Fruit fly (Drosophila melanogaster) whole organism, prepupa: ENCODE data around the gene CG9330.

Source experiments
- CG10631 ChIP-seq: fragments of 200-800 bp; sonication (Bioruptor generic); optimal IDR thresholded peaks from 2 replicates; lab custom pipeline; 2016; ENCODE audit warnings: missing biosample characterization, missing genetic modification characterization
- CG15336 ChIP-seq: fragments of 200-800 bp; sonication (Bioruptor generic); IDR thresholded peaks from 2 replicates; pipeline ENCODE4 v1.3.6; 2022; ENCODE audit warnings: missing biosample characterization, missing genetic modification characterization
- CG1621 ChIP-seq: fragments of 200-800 bp; sonication (Bioruptor generic); optimal IDR thresholded peaks from 3 replicates; lab custom pipeline; 2018; ENCODE audit warnings: missing biosample characterization, mild to moderate bottlenecking, missing genetic modification characterization
- CG3032 ChIP-seq: fragments of 200-800 bp; optimal IDR thresholded peaks from 2 replicates; lab custom pipeline; 2019; ENCODE audit warnings: missing biosample characterization, mild to moderate bottlenecking, missing genetic modification characterization, moderate library complexity
- CG31627 ChIP-seq: fragments of 200-800 bp; sonication (Bioruptor generic); optimal IDR thresholded peaks from 3 replicates; lab custom pipeline; 2016; ENCODE audit warnings: missing biosample characterization, missing genetic modification characterization
- CG32006 ChIP-seq: fragments of 200-800 bp; sonication (Bioruptor generic); optimal IDR thresholded peaks from 3 replicates; lab custom pipeline; 2017; ENCODE audit warnings: missing biosample characterization, mild to moderate bottlenecking, missing genetic modification characterization
- CG34406 ChIP-seq: fragments of 200-800 bp; sonication (Bioruptor generic); optimal IDR thresholded peaks from 3 replicates; lab custom pipeline; 2016; ENCODE audit warnings: missing biosample characterization, missing genetic modification characterization
- CG3919 ChIP-seq: fragments of 200-800 bp; sonication (Bioruptor generic); optimal IDR thresholded peaks from 3 replicates; lab custom pipeline; 2016; ENCODE audit warnings: missing biosample characterization, missing genetic modification characterization
- CG6163 ChIP-seq: fragments of 200-800 bp; sonication (Bioruptor generic); IDR thresholded peaks from 3 replicates; pipeline ENCODE4 v1.3.6; 2022; ENCODE audit warnings: missing biosample characterization, missing genetic modification characterization
- CG6276 ChIP-seq: fragments of 200-800 bp; sonication (Bioruptor generic); optimal IDR thresholded peaks from 2 replicates; lab custom pipeline; 2017; ENCODE audit warnings: missing biosample characterization, mild to moderate bottlenecking, missing genetic modification characterization
- CG6792 ChIP-seq: fragments of 200-800 bp; sonication (Bioruptor generic); optimal IDR thresholded peaks from 3 replicates; lab custom pipeline; 2016; ENCODE audit warnings: missing biosample characterization, missing genetic modification characterization
- CG6854 ChIP-seq: fragments of 200-800 bp; sonication (Bioruptor generic); optimal IDR thresholded peaks from 2 replicates; lab custom pipeline; 2017; ENCODE audit warnings: missing biosample characterization, mild to moderate bottlenecking, missing genetic modification characterization
- CG7368 ChIP-seq: fragments of 200-800 bp; sonication (Bioruptor generic); optimal IDR thresholded peaks from 3 replicates; lab custom pipeline; 2016; ENCODE audit warnings: missing biosample characterization, missing genetic modification characterization
- CG8119 ChIP-seq: fragments of 200-800 bp; sonication (Bioruptor generic); IDR thresholded peaks from 3 replicates; pipeline ENCODE4 v1.3.6; 2022; ENCODE audit warnings: missing biosample characterization, missing genetic modification characterization
- CG8632 ChIP-seq: fragments of 200-800 bp; sonication (Bioruptor generic); optimal IDR thresholded peaks from 3 replicates; lab custom pipeline; 2016; ENCODE audit warnings: missing biosample characterization, missing genetic modification characterization
- Eip75B ChIP-seq: fragments of 200-800 bp; sonication (Bioruptor generic); optimal IDR thresholded peaks from 3 replicates; lab custom pipeline; 2016; ENCODE audit warnings: missing biosample characterization, missing genetic modification characterization
- Eip78C ChIP-seq: fragments of 200-800 bp; sonication (Bioruptor generic); peaks from one replicate; lab custom pipeline; 2016; ENCODE audit warnings: missing biosample characterization, missing genetic modification characterization
- Ets96B ChIP-seq: fragments of 200-800 bp; optimal IDR thresholded peaks from 2 replicates; lab custom pipeline; 2019; ENCODE audit warnings: missing biosample characterization, mild to moderate bottlenecking, missing genetic modification characterization, moderate library complexity
- Hr4 ChIP-seq: fragments of 200-800 bp; sonication (Bioruptor generic); optimal IDR thresholded peaks from 3 replicates; lab custom pipeline; 2016; ENCODE audit warnings: missing biosample characterization, missing genetic modification characterization
- Lpt ChIP-seq: fragments of 200-800 bp; sonication (Bioruptor generic); optimal IDR thresholded peaks from 3 replicates; lab custom pipeline; 2016; ENCODE audit warnings: missing biosample characterization, missing genetic modification characterization
- Met ChIP-seq: fragments of 200-800 bp; sonication (Bioruptor generic); optimal IDR thresholded peaks from 3 replicates; lab custom pipeline; 2016; ENCODE audit warnings: missing biosample characterization, missing genetic modification characterization
- Smox ChIP-seq: fragments of 200-800 bp; sonication (Bioruptor generic); optimal IDR thresholded peaks from 3 replicates; lab custom pipeline; 2016; ENCODE audit warnings: missing biosample characterization, missing genetic modification characterization
- Sox102F ChIP-seq: fragments of 200-800 bp; sonication (Bioruptor generic); optimal IDR thresholded peaks from 2 replicates; lab custom pipeline; 2016; ENCODE audit warnings: missing biosample characterization, mild to moderate bottlenecking, missing genetic modification characterization
- Sox14 ChIP-seq: fragments of 200-800 bp; sonication (Bioruptor generic); optimal IDR thresholded peaks from 3 replicates; lab custom pipeline; 2016; ENCODE audit warnings: missing biosample characterization, missing genetic modification characterization
- Sox15 ChIP-seq: fragments of 200-800 bp; sonication (Bioruptor generic); optimal IDR thresholded peaks from 3 replicates; lab custom pipeline; 2016; ENCODE audit warnings: missing biosample characterization, missing genetic modification characterization
- achi ChIP-seq: fragments of 200-800 bp; sonication (Bioruptor generic); optimal IDR thresholded peaks from 3 replicates; lab custom pipeline; 2016; ENCODE audit warnings: missing biosample characterization, missing genetic modification characterization
- cyc ChIP-seq: fragments of 200-800 bp; sonication (Bioruptor generic); optimal IDR thresholded peaks from 3 replicates; lab custom pipeline; 2016; ENCODE audit warnings: missing biosample characterization, missing genetic modification characterization
- dac ChIP-seq: fragments of 200-800 bp; sonication (Bioruptor generic); optimal IDR thresholded peaks from 2 replicates; lab custom pipeline; 2017; ENCODE audit warnings: missing biosample characterization, mild to moderate bottlenecking, missing genetic modification characterization
- dsx ChIP-seq: fragments of 200-800 bp; optimal IDR thresholded peaks from 3 replicates; lab custom pipeline; 2019; ENCODE audit warnings: missing biosample characterization, mild to moderate bottlenecking, missing genetic modification characterization, moderate library complexity; ENCODE audit not compliant: poor library complexity, severe bottlenecking
- eg ChIP-seq: fragments of 200-800 bp; sonication (Bioruptor generic); IDR thresholded peaks from 3 replicates; pipeline ENCODE4 v1.3.6; 2022; ENCODE audit warnings: missing biosample characterization, missing genetic modification characterization
- esn ChIP-seq: fragments of 200-800 bp; sonication (Bioruptor generic); optimal IDR thresholded peaks from 2 replicates; lab custom pipeline; 2016; ENCODE audit warnings: missing biosample characterization, mild to moderate bottlenecking, missing genetic modification characterization, moderate library complexity
- fd59A ChIP-seq: fragments of 200-800 bp; sonication (Bioruptor generic); optimal IDR thresholded peaks from 2 replicates; lab custom pipeline; 2017; ENCODE audit warnings: missing biosample characterization, mild to moderate bottlenecking, missing genetic modification characterization, missing genetic modification reagents
- fkh ChIP-seq: fragments of 200-800 bp; sonication (Bioruptor generic); optimal IDR thresholded peaks from 3 replicates; lab custom pipeline; 2017; ENCODE audit warnings: missing biosample characterization, mild to moderate bottlenecking, missing genetic modification characterization, moderate library complexity
- lz ChIP-seq: fragments of 200-800 bp; sonication (Bioruptor generic); optimal IDR thresholded peaks from 3 replicates; lab custom pipeline; 2016; ENCODE audit warnings: missing biosample characterization, missing genetic modification characterization
- pdm3 ChIP-seq: fragments of 200-800 bp; sonication (Bioruptor generic); optimal IDR thresholded peaks from 3 replicates; lab custom pipeline; 2016; ENCODE audit warnings: missing biosample characterization, missing genetic modification characterization
- salr ChIP-seq, 2 experiments: fragments of 200-800 bp; sonication (Bioruptor generic); optimal IDR thresholded peaks; 3 replicates each; lab custom pipeline; 2016 to 2018; ENCODE audit warnings: missing biosample characterization in 2 of 2, missing genetic modification characterization in 2 of 2, mild to moderate bottlenecking in 1 of 2
- ss ChIP-seq, 2 experiments: fragments of 200-800 bp; sonication (Bioruptor generic); optimal IDR thresholded peaks; 2 replicates in 1 of 2; 3 replicates in 1 of 2; lab custom pipeline; 2017 to 2018; ENCODE audit warnings: mild to moderate bottlenecking in 2 of 2, missing biosample characterization in 2 of 2, missing genetic modification characterization in 2 of 2, moderate library complexity in 1 of 2
- svp ChIP-seq: fragments of 200-800 bp; sonication (Bioruptor generic); peaks from one replicate; lab custom pipeline; 2016; ENCODE audit warnings: missing biosample characterization, missing genetic modification characterization
- topi ChIP-seq: fragments of 200-800 bp; sonication (Bioruptor generic); optimal IDR thresholded peaks from 3 replicates; lab custom pipeline; 2016; ENCODE audit warnings: missing biosample characterization, missing genetic modification characterization
- vri ChIP-seq: fragments of 200-800 bp; sonication (Bioruptor generic); optimal IDR thresholded peaks from 3 replicates; lab custom pipeline; 2016; ENCODE audit warnings: missing biosample characterization, mild to moderate bottlenecking, missing genetic modification characterization

CG9330 gene

DNA sequence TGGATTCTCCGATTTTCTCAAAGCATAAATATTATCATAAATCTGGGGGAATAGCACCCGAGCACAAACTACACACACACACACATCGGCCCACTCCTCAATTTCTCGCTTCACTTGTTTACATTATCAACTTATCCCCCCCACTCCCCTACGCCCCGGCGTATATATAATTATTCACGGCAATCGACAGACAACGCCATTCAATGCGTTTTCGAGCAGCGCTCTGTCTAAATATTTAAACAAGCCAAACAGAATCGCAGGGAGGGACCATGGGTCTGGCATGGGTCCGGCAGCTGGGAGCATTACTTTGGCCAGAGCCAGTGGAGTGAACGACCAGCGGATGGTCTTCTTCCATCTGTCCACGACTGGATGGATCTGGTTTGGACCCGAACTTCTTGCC lies 10.4 kb upstream of the CG9330 start:
- TF ChIP-seq CG6792 (peak; percentile 14), ss (GFP tag; optimal IDR thresholded peaks at IDR 0.05; lab: Kevin White, UChicago) (no peak), Sox15 (no peak), cyc (GFP tag; lab: Kevin White, UChicago) (no peak), svp (GFP tag; lab: Kevin White, UChicago) (peak; percentile 25), salr (GFP tag; optimal IDR thresholded peaks at IDR 0.05; lab: Kevin White, UChicago) (no peak), vri (peak; percentile 64), CG31627 (GFP tag; lab: Kevin White, UChicago) (peak; percentile 3), Met (GFP tag; lab: Kevin White, UChicago) (peak; percentile 50), CG6163 (GFP tag; lab: Robert Waterston, UW) (no peak), Sox102F (GFP tag; lab: Kevin White, UChicago) (peak; percentile 30), esn (GFP tag; lab: Kevin White, UChicago) (peak; percentile 44), Smox (peak; percentile 14), CG8632 (GFP tag; lab: Kevin White, UChicago) (peak; percentile 29), achi (peak; percentile 17), CG6854 (GFP tag; lab: Kevin White, UChicago) (no peak), pdm3 (GFP tag; lab: Kevin White, UChicago) (peak; percentile 4), Eip78C (GFP tag; lab: Kevin White, UChicago) (peak; percentile 20), fkh (peak; percentile 94), CG7368 (GFP tag; lab: Kevin White, UChicago) (peak; percentile 7), CG15336 (GFP tag; lab: Robert Waterston, UW) (no peak)
- TF ChIP-seq, all 60 proteins: peak for 14

DNA sequence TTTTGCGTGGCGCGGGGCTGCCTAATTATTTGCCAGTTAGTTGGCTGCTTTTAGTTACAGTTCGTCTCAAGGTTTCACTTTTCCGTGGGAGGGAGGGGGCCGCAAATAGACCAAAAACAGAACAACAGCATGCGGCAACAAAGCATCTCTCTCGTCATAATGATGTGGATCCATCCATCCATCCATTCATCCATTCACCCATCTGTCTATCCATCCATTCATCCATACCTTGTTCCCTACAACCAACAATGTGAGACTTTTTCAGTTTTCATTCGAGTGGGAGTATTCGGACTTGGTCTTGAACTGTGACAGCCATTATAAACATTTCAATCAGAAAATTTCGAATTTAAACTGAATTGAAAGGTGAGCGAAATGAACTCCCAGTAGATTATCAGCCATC lies 6.7 kb upstream of the CG9330 start:
- TF ChIP-seq CG31627 (GFP tag; lab: Kevin White, UChicago) (no peak), Eip75B (GFP tag; lab: Kevin White, UChicago) (no peak), Sox14 (GFP tag; lab: Kevin White, UChicago) (no peak), CG34406 (GFP tag; lab: Kevin White, UChicago) (no peak), vri (no peak), CG6276 (GFP tag; lab: Kevin White, UChicago) (no peak), CG8632 (GFP tag; lab: Kevin White, UChicago) (no peak), salr (GFP tag; optimal IDR thresholded peaks at IDR 0.05; lab: Kevin White, UChicago) (no peak)

DNA sequence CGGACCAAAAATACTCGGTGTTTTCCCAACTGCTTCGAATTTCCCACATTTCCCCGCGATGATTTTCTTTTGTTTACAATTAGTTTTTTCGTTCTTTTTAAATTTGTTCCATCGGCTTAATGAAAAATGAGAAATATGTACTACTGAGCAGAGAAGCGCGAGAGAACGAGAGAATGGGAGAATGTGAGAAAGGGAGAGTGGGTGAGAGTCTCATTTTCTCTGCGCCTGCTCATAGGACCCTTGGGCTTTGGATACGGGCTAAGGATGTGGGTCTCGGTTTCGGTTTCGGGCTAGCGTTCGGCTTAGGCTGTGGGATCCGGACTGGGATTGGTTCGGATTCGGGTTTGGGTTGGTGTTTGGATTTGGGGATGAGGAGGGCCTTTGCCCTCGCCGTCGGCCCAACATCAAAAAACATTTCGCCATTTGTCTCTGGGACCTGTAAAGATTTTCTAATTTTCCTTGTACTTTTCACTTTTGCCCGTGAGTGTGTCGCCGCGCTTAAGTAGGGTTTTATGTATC lies 5.3 kb upstream of the CG9330 start:
- TF ChIP-seq CG1621 (tag; lab: Kevin White, UChicago), result no peak
- no peak for TF ChIP-seq Smox
- TF ChIP-seq Eip78C (GFP tag; lab: Kevin White, UChicago), result peak; percentile 6
- TF ChIP-seq cyc (GFP tag; lab: Kevin White, UChicago), result no peak

DNA sequence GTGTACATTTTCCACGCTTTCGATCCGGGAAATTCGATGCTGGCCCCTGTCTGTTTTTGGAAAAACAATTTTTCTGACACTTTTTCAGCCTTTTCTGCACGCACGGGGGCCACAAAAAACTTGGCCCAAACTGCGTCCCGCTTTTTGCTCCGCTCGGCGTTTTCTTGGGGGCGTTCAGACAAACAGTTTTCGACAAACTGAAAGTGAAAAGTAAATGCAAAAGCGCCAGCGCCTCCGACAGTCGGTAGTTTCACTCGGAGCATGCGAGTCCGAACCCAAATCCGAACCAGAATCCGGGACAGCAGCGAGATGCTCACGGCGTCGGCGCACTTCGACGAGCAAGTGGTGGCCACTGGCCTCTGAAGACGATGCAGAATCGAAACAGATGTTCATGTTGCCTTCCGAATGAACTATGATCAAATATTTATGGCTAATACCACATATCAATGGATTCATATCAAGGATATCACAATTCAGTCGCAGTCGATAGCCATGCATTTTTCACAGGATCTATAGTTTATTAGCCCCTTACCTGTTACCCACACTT lies 1.6 kb upstream of the CG9330 start, which contains the start of gene Shal:
Gene Shal (minus strand): TSS at position 200 of the 547 bp plus-strand sequence.
- TF ChIP-seq lz (GFP tag; lab: Kevin White, UChicago), result no peak
- TF ChIP-seq, all 60 proteins: peak for 0

DNA sequence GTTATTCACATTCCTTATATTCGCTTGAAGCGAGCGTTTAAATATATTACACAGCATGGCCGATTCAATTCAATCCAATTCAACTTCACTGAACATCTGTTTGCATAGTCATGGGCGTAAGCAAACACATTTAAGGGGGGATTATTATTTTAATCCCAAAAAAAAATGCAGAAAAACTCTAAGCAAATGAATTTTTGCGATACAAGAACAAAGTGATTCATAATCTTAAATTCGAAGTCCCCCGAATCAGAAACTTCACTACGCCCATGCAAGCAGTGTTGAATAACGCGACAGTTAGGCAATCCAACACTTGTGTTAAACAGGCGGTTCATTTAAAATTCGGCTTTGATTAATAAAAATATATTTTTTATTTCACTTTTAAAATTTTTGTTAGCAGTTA lies 4.4 kb downstream of the CG9330 start, which contains the start of gene CG14100:
Gene CG14100 (minus strand): TSS at position 103 of the 400 bp plus-strand sequence.
- peak; percentile 100 for TF ChIP-seq CG6276 (GFP tag; lab: Kevin White, UChicago)
- peak; percentile 100 for TF ChIP-seq CG3032 (tag; lab: Kevin White, UChicago)
- peak; percentile 100 for TF ChIP-seq CG15336 (GFP tag; lab: Robert Waterston, UW)
- peak; percentile 100 for TF ChIP-seq dac (GFP tag; lab: Kevin White, UChicago)
- TF ChIP-seq CG8119 (GFP tag; lab: Robert Waterston, UW), result peak; percentile 100
- peak; percentile 100 for TF ChIP-seq Sox102F (GFP tag; lab: Kevin White, UChicago)
- TF ChIP-seq vri, result peak; percentile 100
- peak; percentile 100 for TF ChIP-seq CG32006 (GFP tag; lab: Kevin White, UChicago)
- TF ChIP-seq cyc (GFP tag; lab: Kevin White, UChicago), result peak; percentile 100
- peak; percentile 100 for TF ChIP-seq esn (GFP tag; lab: Kevin White, UChicago)
- peak; percentile 100 for TF ChIP-seq CG10631 (GFP tag; lab: Kevin White, UChicago)
- peak; percentile 100 for TF ChIP-seq CG31627 (GFP tag; lab: Kevin White, UChicago)
- peak; percentile 99 for TF ChIP-seq dsx (GFP tag; lab: Kevin White, UChicago)
- peak; percentile 100 for TF ChIP-seq pdm3 (GFP tag; lab: Kevin White, UChicago)
- TF ChIP-seq fd59A (GFP tag; lab: Kevin White, UChicago), result peak; percentile 100
- TF ChIP-seq Ets96B (tag; lab: Kevin White, UChicago), result peak; percentile 100
- TF ChIP-seq Lpt (GFP tag; lab: Kevin White, UChicago), result peak; percentile 100
- TF ChIP-seq CG34406 (GFP tag; lab: Kevin White, UChicago), result peak; percentile 100
- TF ChIP-seq topi, result peak; percentile 100
- TF ChIP-seq Met (GFP tag; lab: Kevin White, UChicago), result peak; percentile 100
- TF ChIP-seq CG3919 (GFP tag; lab: Kevin White, UChicago), result peak; percentile 100
- peak; percentile 100 for TF ChIP-seq CG8632 (GFP tag; lab: Kevin White, UChicago)
- TF ChIP-seq Hr4 (GFP tag; lab: Kevin White, UChicago), result peak; percentile 100
- TF ChIP-seq eg, result peak; percentile 100
- TF ChIP-seq Smox, result peak; percentile 100
- TF ChIP-seq lz (GFP tag; lab: Kevin White, UChicago), result peak; percentile 100
- TF ChIP-seq achi, result peak; percentile 100
